Fruit fly (Drosophila melanogaster) whole organism, embryonic: ENCODE measurements around the gene CG5810.

Source experiments
- Atf6 ChIP-seq: fragments of 200-800 bp; sonication (Bioruptor generic); IDR thresholded peaks from 2 replicates; pipeline ENCODE4 v1.3.6; 2022; ENCODE audit warnings: missing biosample characterization, missing genetic modification characterization
- CG12769 ChIP-seq: fragments of 200-800 bp; sonication (Bioruptor generic); optimal IDR thresholded peaks from 2 replicates; lab custom pipeline; 2019; ENCODE audit warnings: missing biosample characterization, mild to moderate bottlenecking, missing genetic modification characterization, moderate library complexity
- CG14014 ChIP-seq: fragments of 200-800 bp; sonication (Bioruptor generic); IDR thresholded peaks from 2 replicates; pipeline ENCODE4 v1.3.6; 2022; ENCODE audit warnings: missing biosample characterization, missing genetic modification characterization
- CG17568 ChIP-seq: fragments of 200-800 bp; sonication (Bioruptor generic); optimal IDR thresholded peaks from 2 replicates; lab custom pipeline; 2018; ENCODE audit warnings: missing biosample characterization, mild to moderate bottlenecking, missing genetic modification characterization, moderate library complexity
- CG2678 ChIP-seq: fragments of 200-800 bp; sonication (Bioruptor generic); optimal IDR thresholded peaks from 3 replicates; lab custom pipeline; 2019; ENCODE audit warnings: missing biosample characterization, mild to moderate bottlenecking, missing genetic modification characterization, moderate library complexity
- CG2712 ChIP-seq: fragments of 200-800 bp; optimal IDR thresholded peaks from 3 replicates; lab custom pipeline; 2019; ENCODE audit warnings: missing biosample characterization, mild to moderate bottlenecking, missing genetic modification characterization, moderate library complexity
- CG30020 ChIP-seq: fragments of 200-800 bp; optimal IDR thresholded peaks from 2 replicates; lab custom pipeline; 2019; ENCODE audit warnings: missing biosample characterization, mild to moderate bottlenecking, missing genetic modification characterization, moderate library complexity
- CG3065 ChIP-seq: fragments of 200-800 bp; sonication (Bioruptor generic); optimal IDR thresholded peaks from 2 replicates; lab custom pipeline; 2016; ENCODE audit warnings: missing biosample characterization, missing genetic modification characterization
- CG33213 ChIP-seq: fragments of 200-800 bp; sonication (Bioruptor generic); optimal IDR thresholded peaks from 3 replicates; lab custom pipeline; 2016; ENCODE audit warnings: missing biosample characterization, missing genetic modification characterization
- CG4707 ChIP-seq: fragments of 200-800 bp; sonication (Bioruptor generic); optimal IDR thresholded peaks from 2 replicates; lab custom pipeline; 2018; ENCODE audit warnings: missing biosample characterization, mild to moderate bottlenecking, missing genetic modification characterization, moderate library complexity
- CG4730 ChIP-seq: fragments of 200-800 bp; sonication (Bioruptor generic); IDR thresholded peaks from 2 replicates; pipeline ENCODE4 v1.3.6; 2022; ENCODE audit warnings: missing biosample characterization, missing genetic modification characterization
- CG5953 ChIP-seq: fragments of 200-800 bp; sonication (Bioruptor generic); IDR thresholded peaks from 2 replicates; pipeline ENCODE4 v1.3.6; 2022; ENCODE audit warnings: missing biosample characterization, missing genetic modification characterization
- CG6175 ChIP-seq: fragments of 200-800 bp; sonication (Bioruptor generic); IDR thresholded peaks from 3 replicates; pipeline ENCODE4 v1.3.6; 2022; ENCODE audit warnings: missing biosample characterization, missing genetic modification characterization
- CG7963 ChIP-seq: fragments of 200-800 bp; sonication (Bioruptor generic); IDR thresholded peaks from 3 replicates; pipeline ENCODE4 v1.3.6; 2022; ENCODE audit warnings: missing biosample characterization, missing genetic modification characterization; ENCODE audit not compliant: partially characterized antibody
- CG7987 ChIP-seq: fragments of 200-800 bp; sonication (Bioruptor generic); optimal IDR thresholded peaks from 2 replicates; lab custom pipeline; 2018; ENCODE audit warnings: missing biosample characterization, mild to moderate bottlenecking, missing genetic modification characterization, moderate library complexity
- Deaf1 ChIP-seq: fragments of 200-800 bp; optimal IDR thresholded peaks from 3 replicates; lab custom pipeline; 2019; ENCODE audit warnings: missing biosample characterization, mild to moderate bottlenecking, missing genetic modification characterization, moderate library complexity
- Dref ChIP-seq: fragments of 200-800 bp; sonication (Bioruptor generic); IDR thresholded peaks from 2 replicates; pipeline ENCODE4 v1.3.6; 2022; ENCODE audit warnings: missing biosample characterization, missing genetic modification characterization
- E2f1 ChIP-seq: fragments of 200-800 bp; sonication (Bioruptor generic); IDR thresholded peaks from 2 replicates; pipeline ENCODE4 v1.3.6; 2022; ENCODE audit warnings: missing biosample characterization, missing genetic modification characterization
- Fer1 ChIP-seq: fragments of 200-800 bp; sonication (Bioruptor generic); optimal IDR thresholded peaks from 2 replicates; lab custom pipeline; 2017; ENCODE audit warnings: missing biosample characterization, mild to moderate bottlenecking, missing genetic modification characterization
- Hey ChIP-seq: fragments of 200-800 bp; sonication (Bioruptor generic); optimal IDR thresholded peaks from 3 replicates; lab custom pipeline; 2018; ENCODE audit warnings: missing biosample characterization, mild to moderate bottlenecking, missing genetic modification characterization
- HmgD ChIP-seq: fragments of 200-800 bp; sonication (Bioruptor generic); optimal IDR thresholded peaks from 3 replicates; lab custom pipeline; 2016; ENCODE audit warnings: missing biosample characterization, missing genetic modification characterization
- MESR4 ChIP-seq: fragments of 200-800 bp; sonication (Bioruptor generic); optimal IDR thresholded peaks from 2 replicates; lab custom pipeline; 2018; ENCODE audit warnings: missing biosample characterization, mild to moderate bottlenecking, missing genetic modification characterization, moderate library complexity
- Max ChIP-seq: fragments of 200-800 bp; sonication (Bioruptor generic); optimal IDR thresholded peaks from 2 replicates; lab custom pipeline; 2016; ENCODE audit warnings: missing biosample characterization, mild to moderate bottlenecking, missing genetic modification characterization
- Pdp1 ChIP-seq, 2 experiments: fragments of 200-800 bp; sonication (Bioruptor generic); optimal IDR thresholded peaks; 3 replicates each; lab custom pipeline; 2016; ENCODE audit warnings: missing biosample characterization in 2 of 2, missing genetic modification characterization in 2 of 2, mild to moderate bottlenecking in 1 of 2, moderate library complexity in 1 of 2
- Rx ChIP-seq: fragments of 200-800 bp; sonication (Bioruptor generic); IDR thresholded peaks from 2 replicates; pipeline ENCODE4 v1.3.6; 2022; ENCODE audit warnings: missing biosample characterization, missing genetic modification characterization
- Scr ChIP-seq: fragments of 200-800 bp; sonication (Bioruptor generic); IDR thresholded peaks from 2 replicates; pipeline ENCODE4 v1.3.6; 2022; ENCODE audit warnings: missing biosample characterization, missing genetic modification characterization; ENCODE audit not compliant: partially characterized antibody
- Sry-δ ChIP-seq: fragments of 200-800 bp; sonication (Bioruptor generic); optimal IDR thresholded peaks from 2 replicates; lab custom pipeline; 2016; ENCODE audit warnings: missing biosample characterization, missing genetic modification characterization
- Ssrp ChIP-seq: fragments of 200-800 bp; sonication (Bioruptor generic); optimal IDR thresholded peaks from 2 replicates; lab custom pipeline; 2018; ENCODE audit warnings: missing biosample characterization, mild to moderate bottlenecking, missing genetic modification characterization, moderate library complexity
- YL-1 ChIP-seq: fragments of 200-800 bp; sonication (Bioruptor generic); optimal IDR thresholded peaks from 3 replicates; lab custom pipeline; 2017; ENCODE audit warnings: missing biosample characterization, mild to moderate bottlenecking, missing genetic modification characterization
- aop ChIP-seq: fragments of 200-800 bp; sonication (Bioruptor generic); IDR thresholded peaks from 2 replicates; pipeline ENCODE4 v1.3.6; 2022; ENCODE audit warnings: missing biosample characterization, missing genetic modification characterization
- ara ChIP-seq: fragments of 200-800 bp; sonication (Bioruptor generic); IDR thresholded peaks from 2 replicates; pipeline ENCODE4 v1.3.6; 2022; ENCODE audit warnings: missing biosample characterization, missing genetic modification characterization
- az2 ChIP-seq: fragments of 200-800 bp; sonication (Bioruptor generic); optimal IDR thresholded peaks from 3 replicates; lab custom pipeline; 2016; ENCODE audit warnings: missing biosample characterization, missing genetic modification characterization
- btn ChIP-seq: fragments of 200-800 bp; sonication (Bioruptor generic); optimal IDR thresholded peaks from 2 replicates; lab custom pipeline; 2016; ENCODE audit warnings: missing biosample characterization, missing genetic modification characterization
- ci ChIP-seq: fragments of 200-800 bp; sonication (Bioruptor generic); IDR thresholded peaks from 3 replicates; pipeline ENCODE4 v1.3.6; 2022; ENCODE audit warnings: missing biosample characterization, missing genetic modification characterization
- crc ChIP-seq: fragments of 200-800 bp; sonication (Bioruptor generic); optimal IDR thresholded peaks from 2 replicates; lab custom pipeline; 2016; ENCODE audit warnings: missing biosample characterization, missing genetic modification characterization
- dan ChIP-seq: fragments of 200-800 bp; sonication (Bioruptor generic); IDR thresholded peaks from 2 replicates; pipeline ENCODE4 v1.3.6; 2022; ENCODE audit warnings: missing biosample characterization, missing genetic modification characterization
- eyg ChIP-seq: fragments of 200-800 bp; sonication (Bioruptor generic); optimal IDR thresholded peaks from 3 replicates; lab custom pipeline; 2016; ENCODE audit warnings: missing biosample characterization, missing genetic modification characterization
- fd64A ChIP-seq: fragments of 200-800 bp; sonication (Bioruptor generic); optimal IDR thresholded peaks from 3 replicates; lab custom pipeline; 2018; ENCODE audit warnings: missing biosample characterization, mild to moderate bottlenecking, missing genetic modification characterization
- fd96Cb ChIP-seq: fragments of 200-800 bp; sonication (Bioruptor generic); optimal IDR thresholded peaks from 2 replicates; lab custom pipeline; 2018; ENCODE audit warnings: missing biosample characterization, mild to moderate bottlenecking, missing genetic modification characterization, moderate library complexity
- gce ChIP-seq: fragments of 200-800 bp; sonication (Bioruptor generic); IDR thresholded peaks from 3 replicates; pipeline ENCODE4 v1.3.6; 2022; ENCODE audit warnings: missing biosample characterization, missing genetic modification characterization
- grau ChIP-seq: fragments of 200-800 bp; optimal IDR thresholded peaks from 3 replicates; lab custom pipeline; 2019; ENCODE audit warnings: missing biosample characterization, mild to moderate bottlenecking, missing genetic modification characterization, moderate library complexity
- ham ChIP-seq: fragments of 200-800 bp; sonication (Bioruptor generic); IDR thresholded peaks from 2 replicates; pipeline ENCODE4 v1.3.6; 2022; ENCODE audit warnings: missing biosample characterization, missing genetic modification characterization
- hb ChIP-seq: fragments of 200-800 bp; sonication (Bioruptor generic); IDR thresholded peaks from 3 replicates; pipeline ENCODE4 v1.3.6; 2022; ENCODE audit warnings: missing biosample characterization, missing genetic modification characterization; ENCODE audit not compliant: partially characterized antibody
- hkb ChIP-seq, 2 experiments: fragments of 200-800 bp in 1 of 2; fragments of >200 bp in 1 of 2; sonication (Bioruptor generic) in 1 of 2; IDR thresholded peaks in 1 of 2; optimal IDR thresholded peaks in 1 of 2; 2 replicates each; pipeline versions ENCODE4 v1.3.6 to Lab custom; 2017 to 2022; ENCODE audit warnings: missing biosample characterization in 1 of 2, missing genetic modification characterization in 1 of 2
- jigr1 ChIP-seq: fragments of 200-800 bp; sonication (Bioruptor generic); IDR thresholded peaks from 3 replicates; pipeline ENCODE4 v1.3.6; 2022; ENCODE audit warnings: missing biosample characterization, missing genetic modification characterization
- jing ChIP-seq: fragments of 200-800 bp; sonication (Bioruptor generic); optimal IDR thresholded peaks from 2 replicates; lab custom pipeline; 2018; ENCODE audit warnings: missing biosample characterization, mild to moderate bottlenecking, missing genetic modification characterization
- knrl ChIP-seq: fragments of 200-800 bp; sonication (Bioruptor generic); IDR thresholded peaks from 3 replicates; pipeline ENCODE4 v1.3.6; 2022; ENCODE audit warnings: missing biosample characterization, missing genetic modification characterization; ENCODE audit not compliant: partially characterized antibody
- maf-S ChIP-seq: fragments of 200-800 bp; sonication (Bioruptor generic); optimal IDR thresholded peaks from 2 replicates; lab custom pipeline; 2016; ENCODE audit warnings: missing biosample characterization, missing genetic modification characterization
- ttk ChIP-seq: fragments of 200-800 bp; sonication (Bioruptor generic); IDR thresholded peaks from 2 replicates; pipeline ENCODE4 v2.1.2; 2022; ENCODE audit warnings: missing biosample characterization, missing genetic modification characterization

Gene CG5810

DNA sequence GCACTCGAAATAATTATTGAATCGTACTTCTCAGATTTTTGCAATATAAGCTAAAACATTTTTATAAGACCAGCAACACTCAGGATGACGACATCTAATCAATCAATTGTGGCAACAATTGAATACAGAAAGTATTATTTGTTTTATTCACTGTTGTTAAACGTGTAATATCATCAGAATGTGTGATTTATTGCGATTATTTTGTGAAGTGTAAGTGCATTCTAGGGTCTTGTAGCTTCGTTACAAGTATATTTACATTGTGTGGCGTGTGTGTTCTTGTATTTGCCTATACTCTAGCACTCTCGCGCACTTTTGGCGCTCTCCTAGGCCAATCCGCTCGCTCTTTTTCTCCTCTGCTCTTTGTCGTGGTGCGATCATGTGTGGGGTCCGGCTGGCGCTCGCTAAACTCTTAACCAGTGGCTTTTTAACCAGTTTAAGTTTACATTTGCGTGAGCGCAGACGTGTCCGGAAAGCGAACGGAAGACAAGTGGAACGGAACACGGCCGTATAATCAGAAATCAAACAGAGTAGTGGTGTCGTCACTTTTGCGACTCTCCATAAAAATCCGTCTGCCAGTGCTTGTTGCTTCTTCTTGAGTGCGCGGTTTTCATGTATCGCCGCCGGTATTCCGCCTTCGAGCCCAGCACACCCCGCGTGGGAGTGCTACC lies 41.1 kb downstream of the CG5810 start (continued):
- TF ChIP-seq fd96Cb (peak; percentile 92), crc (peak; percentile 76), YL-1 (GFP tag; lab: Kevin White, UChicago) (peak; percentile 36), Deaf1 (tag; lab: Kevin White, UChicago) (peak; percentile 61), Pdp1 (GFP tag; optimal IDR thresholded peaks at IDR 0.05; lab: Kevin White, UChicago) (peak; percentile 81 to 88), Max (peak; percentile 72), Fer1 (GFP tag; lab: Kevin White, UChicago) (peak; percentile 75), Ssrp (tag; lab: Kevin White, UChicago) (peak; percentile 90), HmgD (no peak), Scr (GFP tag; lab: Robert Waterston, UW) (no peak), grau (tag; lab: Kevin White, UChicago) (peak; percentile 86), maf-S (peak; percentile 41), CG6175 (GFP tag; lab: Robert Waterston, UW) (no peak), CG17568 (GFP tag; lab: Kevin White, UChicago) (peak; percentile 71), CG4730 (GFP tag; lab: Robert Waterston, UW) (peak; percentile 45; the same call in 1 of the 2 replicates), ttk (peak; percentile 78), CG2712 (tag; lab: Kevin White, UChicago) (peak; percentile 91), hb (GFP tag; lab: Robert Waterston, UW) (no peak), hkb (optimal IDR thresholded peaks at IDR 0.05; lab: Kevin White, UChicago) (no peak), hkb (GFP tag; IDR thresholded peaks at IDR 0.05; lab: Robert Waterston, UW) (peak; percentile 80), CG3065 (GFP tag; lab: Kevin White, UChicago) (peak; percentile 51), CG7987 (GFP tag; lab: Kevin White, UChicago) (peak; percentile 60), CG33213 (GFP tag; lab: Kevin White, UChicago) (peak; percentile 72), E2f1 (GFP tag; lab: Robert Waterston, UW) (peak; percentile 80), jigr1 (peak; percentile 53; the same call in 1 of the 3 replicates), dan (GFP tag; lab: Robert Waterston, UW) (no peak), fd64A (peak; percentile 65), jing (GFP tag; lab: Kevin White, UChicago) (peak; percentile 87), knrl (no peak), CG7963 (GFP tag; lab: Robert Waterston, UW) (no peak), CG14014 (GFP tag; lab: Robert Waterston, UW) (peak; percentile 36; the same call in 1 of the 2 replicates), az2 (peak; percentile 91), Atf6 (GFP tag; lab: Robert Waterston, UW) (peak; percentile 51; the same call in 1 of the 2 replicates), MESR4 (GFP tag; lab: Kevin White, UChicago) (peak; percentile 4), eyg (GFP tag; lab: Kevin White, UChicago) (peak; percentile 55), ham (GFP tag; lab: Robert Waterston, UW) (no peak), CG5953 (GFP tag; lab: Robert Waterston, UW) (peak; percentile 79), CG30020 (tag; lab: Kevin White, UChicago) (peak; percentile 25), CG2678 (tag; lab: Kevin White, UChicago) (peak; percentile 91), ci (GFP tag; lab: Robert Waterston, UW) (peak; percentile 80), Hey (tag; lab: Kevin White, UChicago) (no peak), gce (no peak), CG4707 (GFP tag; lab: Kevin White, UChicago) (peak; percentile 72), ara (GFP tag; lab: Robert Waterston, UW) (peak; percentile 80), Dref (GFP tag; lab: Robert Waterston, UW) (no peak), CG12769 (tag; lab: Kevin White, UChicago) (peak; percentile 79), Sry-δ (peak; percentile 37), Rx (GFP tag; lab: Robert Waterston, UW) (no peak; the same call in none of the 2 replicates), btn (GFP tag; lab: Kevin White, UChicago) (peak; percentile 76), aop (GFP tag; lab: Robert Waterston, UW) (no peak)
